Fruit fly (Drosophila melanogaster): Measurements from ENCODE around the gene CG18745.

CG18745 gene

dm6 chr3R:7782933-7783686 lies 2.8 kb downstream of the CG18745 start, which contains the start of gene CG18747:
CG18747 (minus strand) TSS chr3R:7783446.
- TF ChIP-seq chn (GFP tag; optimal IDR thresholded peaks at IDR 0.05) (no peak), CG17612 (GFP tag; IDR thresholded peaks at IDR 0.05) (no peak), CG31365 (tag; optimal IDR thresholded peaks at IDR 0.05) (peak; percentile 75), tgo (GFP tag; IDR thresholded peaks at IDR 0.05) (no peak), h (optimal IDR thresholded peaks at IDR 0.05) (no peak), unc-4 (GFP tag; IDR thresholded peaks at IDR 0.05; ENCODE audit: partially characterized antibody) (no peak), CG34422 (GFP tag; IDR thresholded peaks at IDR 0.05) (no peak), otp (GFP tag; IDR thresholded peaks at IDR 0.05) (no peak), Hr51 (GFP tag; optimal IDR thresholded peaks at IDR 0.05) (no peak), chif (GFP tag; optimal IDR thresholded peaks at IDR 0.05) (no peak), unpg (GFP tag; optimal IDR thresholded peaks at IDR 0.05) (no peak), wor (GFP tag; IDR thresholded peaks at IDR 0.05) (no peak), CG10543 (GFP tag; optimal IDR thresholded peaks at IDR 0.05) (peak; percentile 39), exex (tag; optimal IDR thresholded peaks at IDR 0.05) (peak; percentile 44), CG33557 (GFP tag; optimal IDR thresholded peaks at IDR 0.05) (no peak), CoRest (tag; optimal IDR thresholded peaks at IDR 0.05) (no peak), Optix (GFP tag; IDR thresholded peaks at IDR 0.05) (no peak), stwl (tag; optimal IDR thresholded peaks at IDR 0.05) (no peak), Doc2 (GFP tag; IDR thresholded peaks at IDR 0.05) (no peak), Pdp1 (GFP tag; optimal IDR thresholded peaks at IDR 0.05) (peak in 1 of 2 experiments; percentile 58), Fer2 (tag; optimal IDR thresholded peaks at IDR 0.05) (no peak), cwo (GFP tag; optimal IDR thresholded peaks at IDR 0.05) (no peak), Hmr (GFP tag; optimal IDR thresholded peaks at IDR 0.05) (no peak), gt (GFP tag; IDR thresholded peaks at IDR 0.05) (no peak), klu (GFP tag; IDR thresholded peaks at IDR 0.05) (no peak), CG7928 (GFP tag; optimal IDR thresholded peaks at IDR 0.05) (no peak), CG1603 (tag; optimal IDR thresholded peaks at IDR 0.05) (no peak), CG4707 (GFP tag; optimal IDR thresholded peaks at IDR 0.05) (no peak), chinmo (GFP tag; IDR thresholded peaks at IDR 0.05; ENCODE audit: partially characterized antibody) (0 out of 4 replicates have a peak, but pooled peaks have one; percentile 25), corto (GFP tag; optimal IDR thresholded peaks at IDR 0.05) (no peak), CG2129 (GFP tag; IDR thresholded peaks at IDR 0.05; ENCODE audit: partially characterized antibody) (no peak), D19B (GFP tag; optimal IDR thresholded peaks at IDR 0.05) (no peak), CG33213 (GFP tag; optimal IDR thresholded peaks at IDR 0.05) (no peak), fd3F (GFP tag; optimal IDR thresholded peaks at IDR 0.05) (no peak), Ssrp (tag; optimal IDR thresholded peaks at IDR 0.05) (no peak), mirr (GFP tag; optimal IDR thresholded peaks at IDR 0.05) (peak; percentile 22), lab (GFP tag; optimal IDR thresholded peaks at IDR 0.05) (peak; percentile 5), sd (tag; optimal IDR thresholded peaks at IDR 0.05) (peak; percentile 94), ems (GFP tag; optimal IDR thresholded peaks at IDR 0.05) (no peak), Drgx (GFP tag; IDR thresholded peaks at IDR 0.05) (no peak), CG15514 (GFP tag; optimal IDR thresholded peaks at IDR 0.05) (peak; percentile 92), usp (GFP tag; optimal IDR thresholded peaks at IDR 0.05) (no peak), sug (tag; optimal IDR thresholded peaks at IDR 0.05) (peak; percentile 46), Lpt (GFP tag; optimal IDR thresholded peaks at IDR 0.05) (no peak), CG11560 (tag; IDR thresholded peaks at IDR 0.05) (no peak), jing (GFP tag; optimal IDR thresholded peaks at IDR 0.05) (no peak), H15 (GFP tag; IDR thresholded peaks at IDR 0.05) (no peak), ro (GFP tag; IDR thresholded peaks at IDR 0.05) (no peak), gsb (GFP tag; IDR thresholded peaks at IDR 0.05) (no peak)
